Worm (Caenorhabditis elegans) whole organism, early embryonic: ENCODE measurements around the gene hnd-1.

Experiments
- B0310.2 ChIP-seq: sonication (generic microtip); optimal IDR thresholded peaks from 2 replicates; lab custom pipeline; 2016; ENCODE audit warnings: mild to moderate bottlenecking, missing genetic modification characterization, missing compliant biosample characterization
- F13C5.2 ChIP-seq: sonication (generic microtip); optimal IDR thresholded peaks from 2 replicates; lab custom pipeline; 2017; ENCODE audit warnings: mild to moderate bottlenecking, missing genetic modification characterization, inconsistent platforms, missing compliant biosample characterization
- aly-1 ChIP-seq: sonication (generic microtip); optimal IDR thresholded peaks from 2 replicates; lab custom pipeline; 2016; ENCODE audit warnings: missing genetic modification characterization, missing compliant biosample characterization
- ama-1 ChIP-seq: fragments of 150-350 bp; optimal IDR thresholded peaks from 2 replicates; lab custom pipeline; 2014
- ceh-13 ChIP-seq: fragments of 200-800 bp; sonication (Bioruptor generic); optimal IDR thresholded peaks from 2 replicates; lab custom pipeline; 2018; ENCODE audit warnings: mild to moderate bottlenecking, missing genetic modification characterization, missing compliant biosample characterization
- ceh-36 ChIP-seq: sonication (generic microtip); optimal IDR thresholded peaks from 2 replicates; lab custom pipeline; 2016; ENCODE audit warnings: missing genetic modification characterization, inconsistent platforms, missing compliant biosample characterization
- ets-7 ChIP-seq: sonication (generic microtip); optimal IDR thresholded peaks from 2 replicates; lab custom pipeline; 2016; ENCODE audit warnings: missing genotype, missing genetic modification characterization, missing compliant biosample characterization
- flt-1 ChIP-seq: fragments of 200-800 bp; sonication (Bioruptor generic); IDR thresholded peaks from 2 replicates; pipeline ENCODE4 v1.3.6; 2022; ENCODE audit warnings: missing genetic modification characterization, missing compliant biosample characterization
- hmg-4 ChIP-seq: fragments of 200-800 bp; sonication (Bioruptor generic); optimal IDR thresholded peaks from 2 replicates; lab custom pipeline; 2018; ENCODE audit warnings: mild to moderate bottlenecking, missing genetic modification characterization, missing compliant biosample characterization
- hnd-1 ChIP-seq: sonication (generic microtip); optimal IDR thresholded peaks from 2 replicates; lab custom pipeline; 2016; ENCODE audit warnings: missing genetic modification characterization, missing compliant biosample characterization
- scrt-1 ChIP-seq: fragments of 200-800 bp; sonication (Bioruptor generic); IDR thresholded peaks from 2 replicates; pipeline ENCODE4 v1.3.6; 2022; ENCODE audit warnings: missing genetic modification characterization, missing compliant biosample characterization
- tra-4 ChIP-seq: sonication (generic microtip); optimal IDR thresholded peaks from 2 replicates; lab custom pipeline; 2017; ENCODE audit warnings: missing genetic modification characterization, missing compliant biosample characterization

- no peak for TF ChIP-seq ceh-36
- TF ChIP-seq ama-1 (lab: Kevin White, UChicago), result no peak
- no peak for TF ChIP-seq aly-1 (tag; lab: Kevin White, UChicago)
- no peak for TF ChIP-seq F13C5.2 (tag; lab: Kevin White, UChicago)
- no peak for TF ChIP-seq scrt-1 (GFP tag; lab: Robert Waterston, UW)
- no peak for TF ChIP-seq B0310.2
- no peak for TF ChIP-seq hnd-1 (tag; lab: Kevin White, UChicago)
- TF ChIP-seq hmg-4 (GFP tag; lab: Kevin White, UChicago), result no peak
- TF ChIP-seq ets-7 (tag; lab: Kevin White, UChicago), result no peak
- TF ChIP-seq flt-1 (GFP tag; lab: Robert Waterston, UW), result no peak
- TF ChIP-seq ceh-13 (GFP tag; lab: Kevin White, UChicago), result no peak
- no peak for TF ChIP-seq tra-4 (tag; lab: Kevin White, UChicago)
Observed at ce11 chrX:11727761-11728160, 43.4 kb downstream of the hnd-1 start, which contains the start of the genes gst-42 and D1053.2.
